Fruit fly (Drosophila melanogaster) whole organism, embryonic: ENCODE measurements around the gene CG12206.

Experiments used
- Abd-B ChIP-seq: fragments of 200-800 bp; sonication (Bioruptor generic); optimal IDR thresholded peaks from 2 replicates; lab custom pipeline; 2018; ENCODE audit warnings: missing biosample characterization, mild to moderate bottlenecking, missing genetic modification characterization, moderate library complexity
- Adf1 ChIP-seq: fragments of 200-800 bp; sonication (Bioruptor generic); IDR thresholded peaks from 2 replicates; pipeline ENCODE4 v1.3.6; 2022; ENCODE audit warnings: missing biosample characterization, missing genetic modification characterization
- Antp ChIP-seq: fragments of 200-800 bp; sonication (Bioruptor generic); optimal IDR thresholded peaks from 3 replicates; lab custom pipeline; 2016; ENCODE audit warnings: missing biosample characterization, missing genetic modification characterization
- CG10267 ChIP-seq: fragments of 200-800 bp; sonication (Bioruptor generic); optimal IDR thresholded peaks from 2 replicates; lab custom pipeline; 2018; ENCODE audit warnings: missing biosample characterization, mild to moderate bottlenecking, missing genetic modification characterization, moderate library complexity
- CG10959 ChIP-seq: fragments of 200-800 bp; sonication (Bioruptor generic); IDR thresholded peaks from 2 replicates; pipeline ENCODE4 v1.3.6; 2022; ENCODE audit warnings: missing biosample characterization, missing genetic modification characterization
- CG11504 ChIP-seq: fragments of 200-800 bp; sonication (Bioruptor generic); optimal IDR thresholded peaks from 3 replicates; lab custom pipeline; 2019; ENCODE audit warnings: missing biosample characterization, mild to moderate bottlenecking, missing genetic modification characterization, moderate library complexity
- CG15479 ChIP-seq: fragments of 200-800 bp; sonication (Bioruptor generic); optimal IDR thresholded peaks from 3 replicates; lab custom pipeline; 2019; ENCODE audit warnings: missing biosample characterization, mild to moderate bottlenecking, missing genetic modification characterization, moderate library complexity
- CG15514 ChIP-seq: fragments of 200-800 bp; sonication (Bioruptor generic); optimal IDR thresholded peaks from 3 replicates; lab custom pipeline; 2017; ENCODE audit warnings: missing biosample characterization, missing genetic modification characterization, mild to moderate bottlenecking, moderate library complexity, missing genetic modification reagents
- CG15601 ChIP-seq: fragments of 200-800 bp; sonication (Bioruptor generic); optimal IDR thresholded peaks from 3 replicates; lab custom pipeline; 2019; ENCODE audit warnings: missing biosample characterization, mild to moderate bottlenecking, missing genetic modification characterization, moderate library complexity
- CG1647 ChIP-seq: fragments of 200-800 bp; sonication (Bioruptor generic); optimal IDR thresholded peaks from 3 replicates; lab custom pipeline; 2016; ENCODE audit warnings: missing biosample characterization, missing genetic modification characterization
- CG2712 ChIP-seq: fragments of 200-800 bp; optimal IDR thresholded peaks from 3 replicates; lab custom pipeline; 2019; ENCODE audit warnings: missing biosample characterization, mild to moderate bottlenecking, missing genetic modification characterization, moderate library complexity
- CG30431 ChIP-seq: fragments of 200-800 bp; sonication (Bioruptor generic); optimal IDR thresholded peaks from 2 replicates; lab custom pipeline; 2017; ENCODE audit warnings: missing biosample characterization, missing genetic modification characterization
- CG31388 ChIP-seq: fragments of 200-800 bp; sonication (Bioruptor generic); optimal IDR thresholded peaks from 2 replicates; lab custom pipeline; 2016; ENCODE audit warnings: missing biosample characterization, missing genetic modification characterization
- CG34376 ChIP-seq: fragments of 200-800 bp; sonication (Bioruptor generic); optimal IDR thresholded peaks from 2 replicates; lab custom pipeline; 2018; ENCODE audit warnings: missing biosample characterization, mild to moderate bottlenecking, missing genetic modification characterization
- CG3995 ChIP-seq: fragments of 200-800 bp; sonication (Bioruptor generic); optimal IDR thresholded peaks from 3 replicates; lab custom pipeline; 2016; ENCODE audit warnings: missing biosample characterization, missing genetic modification characterization
- CG43689 ChIP-seq: fragments of 200-800 bp; sonication (Bioruptor generic); IDR thresholded peaks from 2 replicates; pipeline ENCODE4 v1.3.6; 2022; ENCODE audit warnings: missing biosample characterization, missing genetic modification characterization
- CG4424 ChIP-seq: fragments of 200-800 bp; sonication (Bioruptor generic); optimal IDR thresholded peaks from 3 replicates; lab custom pipeline; 2016; ENCODE audit warnings: missing biosample characterization, missing genetic modification characterization
- CG4707 ChIP-seq: fragments of 200-800 bp; sonication (Bioruptor generic); optimal IDR thresholded peaks from 2 replicates; lab custom pipeline; 2018; ENCODE audit warnings: missing biosample characterization, mild to moderate bottlenecking, missing genetic modification characterization, moderate library complexity
- CG5245 ChIP-seq: fragments of 200-800 bp; sonication (Bioruptor generic); optimal IDR thresholded peaks from 3 replicates; lab custom pipeline; 2016; ENCODE audit warnings: missing biosample characterization, missing genetic modification characterization
- CG6272 ChIP-seq: fragments of 200-800 bp; sonication (Bioruptor generic); IDR thresholded peaks from 2 replicates; pipeline ENCODE4 v1.3.6; 2022; ENCODE audit warnings: missing biosample characterization, missing genetic modification characterization
- CG6683 ChIP-seq: fragments of 200-800 bp; sonication (Bioruptor generic); optimal IDR thresholded peaks from 2 replicates; lab custom pipeline; 2017; ENCODE audit warnings: missing biosample characterization, mild to moderate bottlenecking, missing genetic modification characterization, missing genetic modification reagents
- CG6689 ChIP-seq: fragments of 200-800 bp; sonication (Bioruptor generic); IDR thresholded peaks from 2 replicates; pipeline ENCODE4 v1.3.6; 2022; ENCODE audit warnings: missing biosample characterization, missing genetic modification characterization
- D19A ChIP-seq: fragments of 200-800 bp; optimal IDR thresholded peaks from 3 replicates; lab custom pipeline; 2019; ENCODE audit warnings: missing biosample characterization, mild to moderate bottlenecking, missing genetic modification characterization, moderate library complexity
- Dad ChIP-seq: fragments of 200-800 bp; sonication (Bioruptor generic); optimal IDR thresholded peaks from 3 replicates; lab custom pipeline; 2016; ENCODE audit warnings: missing biosample characterization, missing genetic modification characterization
- Elba2 ChIP-seq: fragments of 200-800 bp; sonication (Bioruptor generic); optimal IDR thresholded peaks from 3 replicates; lab custom pipeline; 2016; ENCODE audit warnings: missing biosample characterization, missing genetic modification characterization
- Ets65A ChIP-seq: fragments of 200-800 bp; sonication (Bioruptor generic); peaks from one replicate; lab custom pipeline; 2016; ENCODE audit warnings: missing biosample characterization, missing genetic modification characterization
- GATAe ChIP-seq: fragments of 200-800 bp; sonication (Bioruptor generic); conservative IDR thresholded peaks from 2 replicates; pipeline ENCODE4 v1.3.6; 2022; ENCODE audit warnings: missing biosample characterization, missing genetic modification characterization
- HmgZ ChIP-seq: fragments of 200-800 bp; sonication (Bioruptor generic); optimal IDR thresholded peaks from 2 replicates; lab custom pipeline; 2018; ENCODE audit warnings: missing biosample characterization, mild to moderate bottlenecking, missing genetic modification characterization
- Hmx ChIP-seq: fragments of 200-800 bp; sonication (Bioruptor generic); optimal IDR thresholded peaks from 2 replicates; lab custom pipeline; 2016; ENCODE audit warnings: missing biosample characterization, missing genetic modification characterization
- MBD-R2 ChIP-seq: fragments of 200-800 bp; sonication (Bioruptor generic); IDR thresholded peaks from 2 replicates; pipeline ENCODE4 v1.3.6; 2022; ENCODE audit warnings: missing biosample characterization, missing genetic modification characterization
- Nf-YC ChIP-seq: fragments of 200-800 bp; optimal IDR thresholded peaks from 3 replicates; lab custom pipeline; 2019; ENCODE audit warnings: missing biosample characterization, mild to moderate bottlenecking, missing genetic modification characterization, moderate library complexity
- NfI ChIP-seq: fragments of 200-800 bp; sonication (Bioruptor generic); optimal IDR thresholded peaks from 3 replicates; lab custom pipeline; 2018; ENCODE audit warnings: missing biosample characterization, mild to moderate bottlenecking, missing genetic modification characterization, moderate library complexity
- Sox102F ChIP-seq: fragments of 200-800 bp; sonication (Bioruptor generic); optimal IDR thresholded peaks from 2 replicates; lab custom pipeline; 2018; ENCODE audit warnings: missing biosample characterization, mild to moderate bottlenecking, missing genetic modification characterization, moderate library complexity
- Taf1 ChIP-seq: fragments of 200-800 bp; sonication (Bioruptor generic); IDR thresholded peaks from 2 replicates; pipeline ENCODE4 v1.3.6; 2022; ENCODE audit warnings: missing biosample characterization, missing genetic modification characterization
- cas ChIP-seq: fragments of 200-800 bp; sonication (Bioruptor generic); IDR thresholded peaks from 2 replicates; pipeline ENCODE4 v1.3.6; 2022; ENCODE audit warnings: missing biosample characterization, missing genetic modification characterization
- emc ChIP-seq: fragments of 200-800 bp; sonication (Bioruptor generic); optimal IDR thresholded peaks from 2 replicates; lab custom pipeline; 2016; ENCODE audit warnings: missing biosample characterization, missing genetic modification characterization
- eyg ChIP-seq: fragments of 200-800 bp; sonication (Bioruptor generic); optimal IDR thresholded peaks from 3 replicates; lab custom pipeline; 2016; ENCODE audit warnings: missing biosample characterization, missing genetic modification characterization
- gce ChIP-seq: fragments of 200-800 bp; sonication (Bioruptor generic); IDR thresholded peaks from 3 replicates; pipeline ENCODE4 v1.3.6; 2022; ENCODE audit warnings: missing biosample characterization, missing genetic modification characterization
- jigr1 ChIP-seq: fragments of 200-800 bp; sonication (Bioruptor generic); IDR thresholded peaks from 3 replicates; pipeline ENCODE4 v1.3.6; 2022; ENCODE audit warnings: missing biosample characterization, missing genetic modification characterization
- luna ChIP-seq: fragments of 200-800 bp; sonication (Bioruptor generic); optimal IDR thresholded peaks from 2 replicates; lab custom pipeline; 2016; ENCODE audit warnings: missing biosample characterization, missing genetic modification characterization
- p53 ChIP-seq: fragments of 200-800 bp; sonication (Bioruptor generic); optimal IDR thresholded peaks from 2 replicates; lab custom pipeline; 2016; ENCODE audit warnings: missing biosample characterization, missing genetic modification characterization
- pros ChIP-seq: fragments of 200-800 bp; sonication (Bioruptor generic); optimal IDR thresholded peaks from 3 replicates; lab custom pipeline; 2019; ENCODE audit warnings: missing biosample characterization, mild to moderate bottlenecking, missing genetic modification characterization, moderate library complexity
- repo ChIP-seq: fragments of 200-800 bp; sonication (Bioruptor generic); optimal IDR thresholded peaks from 2 replicates; lab custom pipeline; 2016; ENCODE audit warnings: missing biosample characterization, missing genetic modification characterization
- ro ChIP-seq: fragments of 200-800 bp; sonication (Bioruptor generic); IDR thresholded peaks from 2 replicates; pipeline ENCODE4 v1.3.6; 2022; ENCODE audit warnings: missing biosample characterization, missing genetic modification characterization
- sd ChIP-seq: fragments of 200-800 bp; sonication (Bioruptor generic); optimal IDR thresholded peaks from 3 replicates; lab custom pipeline; 2018; ENCODE audit warnings: missing biosample characterization, mild to moderate bottlenecking, missing genetic modification characterization, moderate library complexity
- sisA ChIP-seq: fragments of 200-800 bp; sonication (Bioruptor generic); IDR thresholded peaks from 2 replicates; pipeline ENCODE4 v1.3.6; 2022; ENCODE audit warnings: missing biosample characterization, missing genetic modification characterization
- ssp ChIP-seq: fragments of 200-800 bp; sonication (Bioruptor generic); IDR thresholded peaks from 2 replicates; pipeline ENCODE4 v1.3.6; 2022; ENCODE audit warnings: missing biosample characterization, missing genetic modification characterization
- trem ChIP-seq: fragments of 200-800 bp; optimal IDR thresholded peaks from 3 replicates; lab custom pipeline; 2019; ENCODE audit warnings: missing biosample characterization, mild to moderate bottlenecking, missing genetic modification characterization, moderate library complexity
- z ChIP-seq: fragments of 200-800 bp; sonication (Bioruptor generic); IDR thresholded peaks from 3 replicates; pipeline ENCODE4 v1.3.6; 2022; ENCODE audit warnings: missing biosample characterization, missing genetic modification characterization
- zfh1 ChIP-seq: fragments of 200-800 bp; sonication (Bioruptor generic); IDR thresholded peaks from 3 replicates; pipeline ENCODE4 v1.3.6; 2022; ENCODE audit warnings: missing biosample characterization, missing genetic modification characterization

Gene CG12206

dm6 chrX:3474476-3475439 is at the start of gene CG12206:
Gene CG12206 (minus strand): TSS chrX:3474524.
- TF ChIP-seq ssp (GFP tag; lab: Robert Waterston, UW): peak; percentile 52; the same call in 1 of the 2 replicates
- TF ChIP-seq CG3995 (GFP tag; lab: Kevin White, UChicago): no peak
- no peak for TF ChIP-seq Elba2 (GFP tag; lab: Kevin White, UChicago)
- peak; percentile 77 for TF ChIP-seq CG6689 (GFP tag; lab: Robert Waterston, UW)
- peak; percentile 53 for TF ChIP-seq sisA (GFP tag; lab: Robert Waterston, UW)
- no peak for TF ChIP-seq Antp
- peak; percentile 77 for TF ChIP-seq CG11504 (tag; lab: Kevin White, UChicago)
- no peak for TF ChIP-seq CG15479 (GFP tag; lab: Kevin White, UChicago)
- TF ChIP-seq p53: no peak
- TF ChIP-seq MBD-R2 (GFP tag; lab: Robert Waterston, UW): no peak
- no peak for TF ChIP-seq Hmx
- peak; percentile 74 for TF ChIP-seq Ets65A (GFP tag; lab: Kevin White, UChicago)
- TF ChIP-seq Nf-YC (tag; lab: Kevin White, UChicago): peak; percentile 2
- peak; percentile 93 for TF ChIP-seq CG4707
- TF ChIP-seq Sox102F (GFP tag; lab: Kevin White, UChicago): peak; percentile 58
- peak; percentile 25 for TF ChIP-seq HmgZ (tag; lab: Kevin White, UChicago)
- no peak for TF ChIP-seq CG6683 (GFP tag; lab: Kevin White, UChicago)
- no peak for TF ChIP-seq ro (GFP tag; lab: Robert Waterston, UW)
- peak; percentile 42 for TF ChIP-seq CG10267
- peak; percentile 92 for TF ChIP-seq Adf1
- TF ChIP-seq zfh1 (GFP tag; lab: Robert Waterston, UW): 0 out of 3 replicates have a peak, but pooled peaks have one; percentile 23
- TF ChIP-seq luna (GFP tag; lab: Kevin White, UChicago): no peak
- no peak for TF ChIP-seq CG1647
- no peak for TF ChIP-seq GATAe (GFP tag; lab: Robert Waterston, UW)
- TF ChIP-seq Abd-B: peak; percentile 60
- no peak for TF ChIP-seq CG43689
- no peak; the same call in 1 of the 2 replicates for TF ChIP-seq Taf1
- no peak for TF ChIP-seq gce
- peak; percentile 8 for TF ChIP-seq trem (tag; lab: Kevin White, UChicago)
- peak; percentile 17 for TF ChIP-seq CG15514
- TF ChIP-seq jigr1 (GFP tag; lab: Robert Waterston, UW): no peak
- no peak for TF ChIP-seq CG5245
- no peak for TF ChIP-seq z (GFP tag; lab: Robert Waterston, UW)
- peak; percentile 68 for TF ChIP-seq CG2712 (tag; lab: Kevin White, UChicago)
- TF ChIP-seq CG6272 (GFP tag; lab: Robert Waterston, UW): no peak
- TF ChIP-seq CG34376 (GFP tag; lab: Kevin White, UChicago): no peak
- peak; percentile 52 for TF ChIP-seq NfI
- no peak for TF ChIP-seq CG31388 (GFP tag; lab: Kevin White, UChicago)
- TF ChIP-seq CG30431 (GFP tag; lab: Kevin White, UChicago): peak; percentile 11
- TF ChIP-seq pros: no peak
- peak; percentile 45 for TF ChIP-seq CG4424 (GFP tag; lab: Kevin White, UChicago)
- TF ChIP-seq sd (tag; lab: Kevin White, UChicago): peak; percentile 81
- TF ChIP-seq cas (GFP tag; lab: Robert Waterston, UW): no peak
- TF ChIP-seq eyg: no peak
- no peak for TF ChIP-seq Dad (GFP tag; lab: Kevin White, UChicago)
- no peak for TF ChIP-seq emc
- TF ChIP-seq CG15601 (tag; lab: Kevin White, UChicago): peak; percentile 23
- TF ChIP-seq repo (GFP tag; lab: Kevin White, UChicago): no peak
- peak; percentile 89 for TF ChIP-seq D19A
- no peak for TF ChIP-seq CG10959
